Fruit fly (Drosophila melanogaster) S2 (cell line): ENCODE results near the gene Rim.

Experiments used
- CG8478 ChIP-seq: fragments of >200 bp; optimal IDR thresholded peaks from 2 replicates; lab custom pipeline; 2018
- CTCF ChIP-seq, 2 experiments: fragments of >200 bp; optimal IDR thresholded peaks; 2 replicates each; lab custom pipeline; 2018

DNA sequence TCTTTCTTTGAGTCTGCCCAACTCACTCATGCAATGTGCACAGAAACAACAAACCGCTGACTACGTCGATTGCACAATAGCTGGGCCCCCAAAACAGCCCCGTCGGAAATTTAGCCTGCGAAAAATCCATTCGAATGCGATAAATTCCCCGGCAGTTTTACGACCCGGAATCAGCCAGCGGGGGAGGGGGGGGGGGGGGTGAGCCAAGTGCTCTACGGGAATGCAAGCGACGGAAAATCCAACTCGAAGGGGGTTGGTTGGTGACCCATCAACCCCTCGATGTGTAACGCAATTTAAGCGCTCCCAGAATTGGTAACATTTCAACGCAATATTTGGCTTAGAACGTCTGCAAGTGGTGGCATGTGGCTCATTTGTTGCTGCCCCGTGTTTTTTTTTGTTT is 69.4 kb downstream of the Rim start:
- TF ChIP-seq CG8478 (lab: Kevin White, UChicago) (no peak), CTCF (optimal IDR thresholded peaks at IDR 0.05; lab: Kevin White, UChicago) (no peak)
